Fruit fly (Drosophila melanogaster) whole organism, embryonic: ENCODE data around the gene CG4594.

Source experiments
- Atf-2 ChIP-seq: fragments of 200-800 bp; sonication (Bioruptor generic); optimal IDR thresholded peaks from 2 replicates; lab custom pipeline; 2016; ENCODE audit warnings: missing biosample characterization, missing genetic modification characterization
- CG10979 ChIP-seq: fragments of 200-800 bp; sonication (Bioruptor generic); optimal IDR thresholded peaks from 2 replicates; lab custom pipeline; 2018; ENCODE audit warnings: missing biosample characterization, mild to moderate bottlenecking, missing genetic modification characterization, moderate library complexity
- CG11456 ChIP-seq: fragments of 200-800 bp; sonication (Bioruptor generic); IDR thresholded peaks from 3 replicates; pipeline ENCODE4 v1.3.6; 2022; ENCODE audit warnings: missing biosample characterization, missing genetic modification characterization
- CG11504 ChIP-seq: fragments of 200-800 bp; sonication (Bioruptor generic); optimal IDR thresholded peaks from 3 replicates; lab custom pipeline; 2019; ENCODE audit warnings: missing biosample characterization, mild to moderate bottlenecking, missing genetic modification characterization, moderate library complexity
- CG12659 ChIP-seq: fragments of 200-800 bp; sonication (Bioruptor generic); optimal IDR thresholded peaks from 3 replicates; lab custom pipeline; 2017; ENCODE audit warnings: mild to moderate bottlenecking, missing biosample characterization, missing genetic modification reagents, missing genetic modification characterization
- CG13624 ChIP-seq: fragments of 200-800 bp; sonication (Bioruptor generic); optimal IDR thresholded peaks from 2 replicates; lab custom pipeline; 2016; ENCODE audit warnings: missing biosample characterization, missing genetic modification characterization
- CG16815 ChIP-seq: fragments of 200-800 bp; sonication (Bioruptor generic); optimal IDR thresholded peaks from 3 replicates; lab custom pipeline; 2017; ENCODE audit warnings: missing biosample characterization, mild to moderate bottlenecking, missing genetic modification characterization
- CG1832 ChIP-seq: fragments of 200-800 bp; sonication (Bioruptor generic); optimal IDR thresholded peaks from 2 replicates; lab custom pipeline; 2017; ENCODE audit warnings: missing biosample characterization, mild to moderate bottlenecking, missing genetic modification characterization, inconsistent platforms
- CG2116 ChIP-seq: fragments of 200-800 bp; sonication (Bioruptor generic); optimal IDR thresholded peaks from 3 replicates; lab custom pipeline; 2018; ENCODE audit warnings: missing biosample characterization, mild to moderate bottlenecking, missing genetic modification characterization
- CG2712 ChIP-seq: fragments of 200-800 bp; optimal IDR thresholded peaks from 3 replicates; lab custom pipeline; 2019; ENCODE audit warnings: missing biosample characterization, mild to moderate bottlenecking, missing genetic modification characterization, moderate library complexity
- CG2875 ChIP-seq: fragments of 200-800 bp; sonication (Bioruptor generic); optimal IDR thresholded peaks from 2 replicates; lab custom pipeline; 2017; ENCODE audit warnings: missing biosample characterization, mild to moderate bottlenecking, missing genetic modification characterization, missing genetic modification reagents
- CG3847 ChIP-seq: fragments of 200-800 bp; sonication (Bioruptor generic); IDR thresholded peaks from 2 replicates; pipeline ENCODE4 v1.3.6; 2022; ENCODE audit warnings: missing biosample characterization, missing genetic modification characterization
- CG6272 ChIP-seq: fragments of 200-800 bp; sonication (Bioruptor generic); IDR thresholded peaks from 2 replicates; pipeline ENCODE4 v1.3.6; 2022; ENCODE audit warnings: missing biosample characterization, missing genetic modification characterization
- CG8290 ChIP-seq, 3 experiments: fragments of 200-800 bp; sonication (Bioruptor generic); optimal IDR thresholded peaks; 2 replicates each; lab custom pipeline; 2016 to 2019; ENCODE audit warnings: missing biosample characterization in 3 of 3, missing genetic modification characterization in 3 of 3, mild to moderate bottlenecking in 2 of 3, moderate library complexity in 1 of 3
- CG9215 ChIP-seq: fragments of 200-800 bp; sonication (Bioruptor generic); IDR thresholded peaks from 2 replicates; pipeline ENCODE4 v1.3.6; 2022; ENCODE audit warnings: missing biosample characterization, missing genetic modification characterization
- CG9727 ChIP-seq: fragments of 200-800 bp; sonication (Bioruptor generic); optimal IDR thresholded peaks from 3 replicates; lab custom pipeline; 2017; ENCODE audit warnings: missing biosample characterization, mild to moderate bottlenecking, missing genetic modification characterization
- CG9797 ChIP-seq: fragments of 200-800 bp; sonication (Bioruptor generic); optimal IDR thresholded peaks from 3 replicates; lab custom pipeline; 2018; ENCODE audit warnings: missing biosample characterization, mild to moderate bottlenecking, missing genetic modification characterization
- CrebB ChIP-seq: fragments of 200-800 bp; sonication (Bioruptor generic); optimal IDR thresholded peaks from 3 replicates; lab custom pipeline; 2018; ENCODE audit warnings: missing biosample characterization, mild to moderate bottlenecking, missing genetic modification characterization
- Hmr ChIP-seq: fragments of 200-800 bp; sonication (Bioruptor generic); optimal IDR thresholded peaks from 3 replicates; lab custom pipeline; 2017; ENCODE audit warnings: mild to moderate bottlenecking, missing biosample characterization, missing genetic modification reagents, missing genetic modification characterization
- Kr ChIP-seq: fragments of 200-800 bp; sonication (Bioruptor generic); optimal IDR thresholded peaks from 2 replicates; lab custom pipeline; 2017; ENCODE audit warnings: missing biosample characterization, mild to moderate bottlenecking, missing genetic modification characterization
- MBD-R2 ChIP-seq: fragments of 200-800 bp; sonication (Bioruptor generic); IDR thresholded peaks from 2 replicates; pipeline ENCODE4 v1.3.6; 2022; ENCODE audit warnings: missing biosample characterization, missing genetic modification characterization
- NC2β ChIP-seq: fragments of 200-800 bp; sonication (Bioruptor generic); optimal IDR thresholded peaks from 2 replicates; lab custom pipeline; 2016; ENCODE audit warnings: missing biosample characterization, missing genetic modification characterization
- Pdp1 ChIP-seq, 2 experiments: fragments of 200-800 bp; sonication (Bioruptor generic); optimal IDR thresholded peaks; 3 replicates each; lab custom pipeline; 2016; ENCODE audit warnings: missing biosample characterization in 2 of 2, missing genetic modification characterization in 2 of 2, mild to moderate bottlenecking in 1 of 2, moderate library complexity in 1 of 2
- Ptx1 ChIP-seq: fragments of 200-800 bp; sonication (Bioruptor generic); IDR thresholded peaks from 2 replicates; pipeline ENCODE4 v1.3.6; 2022; ENCODE audit warnings: missing biosample characterization, missing genetic modification characterization
- Sox102F ChIP-seq: fragments of 200-800 bp; sonication (Bioruptor generic); optimal IDR thresholded peaks from 2 replicates; lab custom pipeline; 2018; ENCODE audit warnings: missing biosample characterization, mild to moderate bottlenecking, missing genetic modification characterization, moderate library complexity
- Taf1 ChIP-seq: fragments of 200-800 bp; sonication (Bioruptor generic); IDR thresholded peaks from 2 replicates; pipeline ENCODE4 v1.3.6; 2022; ENCODE audit warnings: missing biosample characterization, missing genetic modification characterization
- Trl ChIP-seq, 3 experiments: fragments of >200 bp in 2 of 3; fragments of 200-800 bp in 1 of 3; sonication (Bioruptor generic) in 1 of 3; optimal IDR thresholded peaks; 2 replicates in 1 of 3; 3 replicates in 2 of 3; lab custom pipeline; 2016 to 2017; ENCODE audit warnings: missing biosample characterization in 1 of 3, missing genetic modification characterization in 1 of 3
- caup ChIP-seq: fragments of 200-800 bp; sonication (Bioruptor generic); optimal IDR thresholded peaks from 3 replicates; lab custom pipeline; 2017; ENCODE audit warnings: missing biosample characterization, mild to moderate bottlenecking, missing genetic modification characterization, moderate library complexity; ENCODE audit not compliant: severe bottlenecking
- crol ChIP-seq: fragments of 200-800 bp; sonication (Bioruptor generic); IDR thresholded peaks from 2 replicates; pipeline ENCODE4 v1.3.6; 2022; ENCODE audit warnings: missing biosample characterization, missing genetic modification characterization
- esg ChIP-seq: fragments of 200-800 bp; sonication (Bioruptor generic); conservative IDR thresholded peaks from 2 replicates; pipeline ENCODE4 v1.3.6; 2022; ENCODE audit warnings: missing biosample characterization, missing genetic modification characterization
- gce ChIP-seq: fragments of 200-800 bp; sonication (Bioruptor generic); IDR thresholded peaks from 3 replicates; pipeline ENCODE4 v1.3.6; 2022; ENCODE audit warnings: missing biosample characterization, missing genetic modification characterization
- gcm ChIP-seq: fragments of 200-800 bp; sonication (Bioruptor generic); optimal IDR thresholded peaks from 2 replicates; lab custom pipeline; 2019; ENCODE audit warnings: missing biosample characterization, mild to moderate bottlenecking, missing genetic modification characterization, moderate library complexity
- jumu ChIP-seq: fragments of 200-800 bp; sonication (Bioruptor generic); optimal IDR thresholded peaks from 3 replicates; lab custom pipeline; 2016; ENCODE audit warnings: missing biosample characterization, missing genetic modification characterization
- kay ChIP-seq: fragments of 200-800 bp; sonication (Bioruptor generic); optimal IDR thresholded peaks from 2 replicates; lab custom pipeline; 2016; ENCODE audit warnings: missing biosample characterization, missing genetic modification characterization
- klu ChIP-seq: fragments of 200-800 bp; sonication (Bioruptor generic); IDR thresholded peaks from 2 replicates; pipeline ENCODE4 v1.3.6; 2022; ENCODE audit warnings: missing biosample characterization, missing genetic modification characterization
- kni ChIP-seq: fragments of 200-800 bp; sonication (Bioruptor generic); optimal IDR thresholded peaks from 3 replicates; lab custom pipeline; 2017; ENCODE audit warnings: mild to moderate bottlenecking, missing biosample characterization, missing genetic modification reagents, missing genetic modification characterization
- mirr ChIP-seq: fragments of 200-800 bp; sonication (Bioruptor generic); optimal IDR thresholded peaks from 3 replicates; lab custom pipeline; 2018; ENCODE audit warnings: missing biosample characterization, mild to moderate bottlenecking, missing genetic modification characterization
- nau ChIP-seq: fragments of 200-800 bp; sonication (Bioruptor generic); optimal IDR thresholded peaks from 3 replicates; lab custom pipeline; 2017; ENCODE audit warnings: missing biosample characterization, mild to moderate bottlenecking, missing genetic modification characterization, missing genetic modification reagents
- nerfin-2 ChIP-seq: fragments of 200-800 bp; sonication (Bioruptor generic); IDR thresholded peaks from 2 replicates; pipeline ENCODE4 v1.3.6; 2022; ENCODE audit warnings: missing biosample characterization, missing genetic modification characterization; ENCODE audit not compliant: partially characterized antibody
- nom ChIP-seq: fragments of 200-800 bp; sonication (Bioruptor generic); optimal IDR thresholded peaks from 2 replicates; lab custom pipeline; 2017; ENCODE audit warnings: missing biosample characterization, missing genetic modification characterization, mild to moderate bottlenecking, moderate library complexity, missing genetic modification reagents
- oc ChIP-seq: fragments of 200-800 bp; sonication (Bioruptor generic); optimal IDR thresholded peaks from 2 replicates; lab custom pipeline; 2018; ENCODE audit warnings: missing biosample characterization, mild to moderate bottlenecking, missing genetic modification characterization, moderate library complexity
- onecut ChIP-seq: fragments of 200-800 bp; sonication (Bioruptor generic); IDR thresholded peaks from 2 replicates; pipeline ENCODE4 v1.3.6; 2022; ENCODE audit warnings: missing biosample characterization, missing genetic modification characterization
- row ChIP-seq: fragments of 200-800 bp; sonication (Bioruptor generic); IDR thresholded peaks from 3 replicates; pipeline ENCODE4 v1.3.6; 2022; ENCODE audit warnings: missing biosample characterization, missing genetic modification characterization
- seq ChIP-seq: fragments of 200-800 bp; sonication (Bioruptor generic); IDR thresholded peaks from 2 replicates; pipeline ENCODE4 v1.3.6; 2022; ENCODE audit warnings: missing biosample characterization, missing genetic modification characterization
- stwl ChIP-seq: fragments of 200-800 bp; sonication (Bioruptor generic); optimal IDR thresholded peaks from 3 replicates; lab custom pipeline; 2018; ENCODE audit warnings: missing biosample characterization, mild to moderate bottlenecking, missing genetic modification characterization, moderate library complexity
- vfl ChIP-seq: fragments of 200-800 bp; sonication (Bioruptor generic); optimal IDR thresholded peaks from 2 replicates; lab custom pipeline; 2016; ENCODE audit warnings: missing biosample characterization, missing genetic modification characterization
- zfh2 ChIP-seq: fragments of 200-800 bp; sonication (Bioruptor generic); optimal IDR thresholded peaks from 2 replicates; lab custom pipeline; 2016; ENCODE audit warnings: missing biosample characterization, missing genetic modification characterization

Gene CG4594

DNA sequence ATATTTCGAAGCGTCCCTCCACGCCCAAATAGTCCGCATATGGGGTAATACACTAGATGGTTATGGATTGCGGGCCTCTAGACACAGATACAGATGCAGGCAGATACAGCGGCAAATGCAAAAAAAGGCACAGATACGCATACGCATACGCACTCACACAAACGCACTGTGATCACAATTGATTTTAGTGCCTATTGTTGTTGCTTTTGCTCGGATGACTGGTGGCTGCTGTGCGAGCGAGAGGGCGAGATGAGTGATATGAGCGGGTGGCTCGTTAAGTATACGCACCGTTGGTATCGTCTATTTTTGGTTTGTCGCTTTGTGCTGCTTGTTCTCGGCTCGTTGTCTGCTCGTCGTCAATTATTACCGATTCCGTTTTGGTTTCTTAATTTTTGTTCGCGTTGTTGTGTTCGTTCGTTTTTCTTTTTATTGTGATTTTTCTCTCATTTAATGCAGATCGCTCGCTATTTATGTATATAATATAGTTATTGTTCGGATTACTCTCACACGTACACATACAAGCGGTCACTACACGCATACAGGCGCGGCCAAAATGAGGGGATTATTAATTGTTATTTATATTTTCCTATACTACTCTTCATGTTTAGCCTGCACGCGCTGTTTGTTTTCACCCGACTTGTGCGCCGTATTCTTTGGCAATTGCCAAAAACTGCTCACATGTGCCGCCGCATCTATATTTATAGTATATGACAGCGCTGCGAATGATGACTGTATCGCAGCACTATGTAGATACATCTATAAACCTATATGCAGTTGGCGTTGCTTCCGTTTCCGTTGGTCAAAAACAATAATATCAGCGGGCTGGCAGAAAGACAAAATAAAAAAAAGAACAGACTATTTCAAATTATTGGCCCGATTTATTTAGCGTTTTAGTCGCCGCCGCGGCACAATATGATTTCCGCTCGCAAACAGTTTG is 12.4 kb upstream of the CG4594 start (continued):
- TF ChIP-seq stwl (tag; lab: Kevin White, UChicago) (no peak), Pdp1 (GFP tag; optimal IDR thresholded peaks at IDR 0.05; lab: Kevin White, UChicago) (peak in 1 of 2 experiments; percentile 10), vfl (GFP tag; lab: Kevin White, UChicago) (no peak), CG2875 (no peak), CG16815 (GFP tag; lab: Kevin White, UChicago) (no peak), mirr (GFP tag; lab: Kevin White, UChicago) (peak; percentile 42), CG11456 (GFP tag; lab: Robert Waterston, UW) (no peak), CrebB (tag; lab: Kevin White, UChicago) (peak; percentile 43), CG3847 (GFP tag; lab: Robert Waterston, UW) (peak; percentile 20; the same call in 1 of the 2 replicates), Ptx1 (GFP tag; lab: Robert Waterston, UW) (no peak), row (GFP tag; lab: Robert Waterston, UW) (peak; percentile 26; the same call in 1 of the 3 replicates), esg (GFP tag; lab: Robert Waterston, UW) (no peak), CG8290 (GFP tag; optimal IDR thresholded peaks at IDR 0.05; lab: Kevin White, UChicago) (no peak), CG8290 (tag; optimal IDR thresholded peaks at IDR 0.05; lab: Kevin White, UChicago) (peak in 1 of 2 experiments; percentile 56), CG2712 (peak; percentile 18), CG9727 (GFP tag; lab: Kevin White, UChicago) (no peak), CG2116 (GFP tag; lab: Kevin White, UChicago) (peak; percentile 6), nau (GFP tag; lab: Kevin White, UChicago) (peak; percentile 30), Kr (GFP tag; lab: Kevin White, UChicago) (no peak), CG11504 (no peak), Taf1 (GFP tag; lab: Robert Waterston, UW) (no peak), nom (GFP tag; lab: Kevin White, UChicago) (peak; percentile 56), CG1832 (GFP tag; lab: Kevin White, UChicago) (peak; percentile 46), nerfin-2 (GFP tag; lab: Robert Waterston, UW) (no peak), crol (GFP tag; lab: Robert Waterston, UW) (no peak), Hmr (GFP tag; lab: Kevin White, UChicago) (peak; percentile 1), caup (GFP tag; lab: Kevin White, UChicago) (peak; percentile 11), kay (GFP tag; lab: Kevin White, UChicago) (peak; percentile 8), oc (tag; lab: Kevin White, UChicago) (peak; percentile 37), kni (peak; percentile 27), MBD-R2 (GFP tag; lab: Robert Waterston, UW) (peak; percentile 20; the same call in 1 of the 2 replicates), Atf-2 (GFP tag; lab: Kevin White, UChicago) (no peak), CG12659 (GFP tag; lab: Kevin White, UChicago) (no peak), gcm (peak; percentile 9), Sox102F (peak; percentile 58), gce (GFP tag; lab: Robert Waterston, UW) (no peak), CG13624 (GFP tag; lab: Kevin White, UChicago) (peak; percentile 2), CG9215 (GFP tag; lab: Robert Waterston, UW) (no peak), CG6272 (GFP tag; lab: Robert Waterston, UW) (no peak), jumu (GFP tag; lab: Kevin White, UChicago) (no peak), zfh2 (GFP tag; lab: Kevin White, UChicago) (no peak), klu (peak; percentile 44; the same call in 1 of the 2 replicates), onecut (GFP tag; lab: Robert Waterston, UW) (no peak; the same call in 1 of the 2 replicates), NC2β (GFP tag; lab: Kevin White, UChicago) (no peak), Trl (optimal IDR thresholded peaks at IDR 0.05; lab: Kevin White, UChicago) (peak in 1 of 2 experiments; percentile 9), Trl (GFP tag; optimal IDR thresholded peaks at IDR 0.05; lab: Kevin White, UChicago) (no peak), CG10979 (peak; percentile 66), CG9797 (GFP tag; lab: Kevin White, UChicago) (no peak), seq (no peak)
